Worm (Caenorhabditis elegans) whole organism, midembryonic: ENCODE results near the gene F35C8.8.

Source experiments
- T22C8.4 ChIP-seq: fragments of 200-800 bp; sonication (Bioruptor generic); IDR thresholded peaks from 2 replicates; pipeline ENCODE4 v1.3.6; 2022; ENCODE audit warnings: missing genetic modification characterization, missing compliant biosample characterization
- cog-1 ChIP-seq: sonication (generic microtip); optimal IDR thresholded peaks from 2 replicates; lab custom pipeline; 2016; ENCODE audit warnings: missing genetic modification characterization, missing compliant biosample characterization
- flt-1 ChIP-seq: fragments of 200-800 bp; sonication (Bioruptor generic); IDR thresholded peaks from 2 replicates; pipeline ENCODE4 v1.3.6; 2022; ENCODE audit warnings: missing genetic modification characterization, missing compliant biosample characterization
- klf-2 ChIP-seq: fragments of 200-800 bp; sonication (Bioruptor generic); conservative IDR thresholded peaks from 2 replicates; pipeline ENCODE4 v1.3.6; 2022; ENCODE audit warnings: missing genetic modification reagents, missing genetic modification characterization, missing compliant biosample characterization
- med-1 ChIP-seq: sonication (generic microtip); optimal IDR thresholded peaks from 2 replicates; lab custom pipeline; 2017; ENCODE audit warnings: missing genetic modification characterization, mild to moderate bottlenecking, missing compliant biosample characterization, antibody characterized with exemption, missing genetic modification reagents; ENCODE audit not compliant: insufficient read depth
- ref-1 ChIP-seq: fragments of 200-800 bp; sonication (Bioruptor generic); conservative IDR thresholded peaks from 2 replicates; pipeline ENCODE4 v1.3.6; 2022; ENCODE audit warnings: missing genetic modification reagents, missing genetic modification characterization, missing compliant biosample characterization
- tab-1 ChIP-seq: fragments of 200-800 bp; sonication (Bioruptor generic); IDR thresholded peaks from 2 replicates; pipeline ENCODE4 v1.3.6; 2022; ENCODE audit warnings: missing genetic modification characterization, missing compliant biosample characterization
- ztf-23 ChIP-seq: fragments of 200-800 bp; sonication (Bioruptor generic); IDR thresholded peaks from 2 replicates; pipeline ENCODE4 v1.3.6; 2022; ENCODE audit warnings: missing genetic modification reagents, missing genetic modification characterization, missing compliant biosample characterization
- ztf-29 ChIP-seq: fragments of 200-800 bp; sonication (Bioruptor generic); IDR thresholded peaks from 2 replicates; pipeline ENCODE4 v1.3.6; 2022; ENCODE audit warnings: missing genetic modification reagents, missing genetic modification characterization, missing compliant biosample characterization

F35C8.8 gene

DNA sequence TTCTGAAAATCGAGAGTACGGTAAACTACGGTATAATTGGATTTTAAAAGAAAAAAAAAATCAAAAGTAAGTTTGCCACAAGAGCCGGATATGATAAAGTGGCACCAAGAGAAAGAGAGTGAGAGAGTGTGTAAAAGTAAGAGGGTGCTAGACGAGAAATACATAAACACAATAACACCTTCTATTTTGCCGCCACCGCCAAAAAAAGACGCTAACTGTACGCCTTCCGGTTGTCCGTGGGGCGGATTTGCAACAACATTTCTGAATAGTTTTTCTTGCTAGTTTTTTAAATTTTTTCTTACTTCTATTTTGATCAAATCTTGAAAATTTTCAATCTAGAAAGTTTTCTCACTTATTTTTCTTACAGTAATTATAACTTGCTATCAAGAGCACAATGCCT is at the start of gene F35C8.8:
F35C8.8 (minus strand) TSS at position 2 of the 400 bp plus-strand sequence.
- TF ChIP-seq ztf-23 (GFP tag; lab: Robert Waterston, UW), result no peak

DNA sequence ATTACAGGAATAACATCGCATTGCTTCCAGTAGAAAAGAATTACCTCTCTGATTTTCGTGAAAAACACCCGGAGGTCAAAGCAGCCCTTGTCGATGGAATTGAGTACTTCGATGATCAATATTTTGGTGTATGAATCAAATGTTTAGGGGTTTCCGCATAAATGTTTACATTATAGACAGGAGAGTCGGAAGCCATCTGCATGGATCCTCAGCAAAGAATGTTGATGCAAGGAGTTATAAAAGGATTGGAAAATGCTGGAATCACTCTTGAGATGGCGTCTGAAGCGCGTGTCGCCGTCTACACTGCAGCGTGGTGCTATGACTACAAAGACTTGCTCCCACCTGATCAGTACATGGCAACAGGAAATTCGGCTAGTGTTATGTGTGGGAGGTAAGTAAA is 41.8 kb upstream of the F35C8.8 start, which contains the start of gene C41A3.2:
C41A3.2 (minus strand) TSS at position 101 of the 400 bp plus-strand sequence.
- TF ChIP-seq med-1 (no peak), tab-1 (GFP tag; lab: Robert Waterston, UW) (no peak), ref-1 (no peak), ztf-23 (GFP tag; lab: Robert Waterston, UW) (no peak), klf-2 (GFP tag; lab: Robert Waterston, UW) (no peak), T22C8.4 (no peak), ztf-29 (GFP tag; lab: Robert Waterston, UW) (no peak), cog-1 (tag; lab: Kevin White, UChicago) (no peak), flt-1 (GFP tag; lab: Robert Waterston, UW) (no peak)

ce11 chrX:5413510-5413909 is 41.1 kb upstream of the F35C8.8 start, which contains the start of gene pks-1:
Gene pks-1, plus strand, starts transcription at chrX:5413810.
- TF ChIP-seq tab-1 (GFP tag; lab: Robert Waterston, UW) (no peak), med-1 (no peak), klf-2 (GFP tag; lab: Robert Waterston, UW) (no peak), ref-1 (no peak), ztf-23 (GFP tag; lab: Robert Waterston, UW) (no peak), flt-1 (GFP tag; lab: Robert Waterston, UW) (no peak), ztf-29 (GFP tag; lab: Robert Waterston, UW) (no peak), cog-1 (tag; lab: Kevin White, UChicago) (no peak), T22C8.4 (no peak)

- TF ChIP-seq klf-2 (GFP tag; lab: Robert Waterston, UW), result peak; percentile 67; the same call in 1 of the 2 replicates
- TF ChIP-seq ztf-23 (GFP tag; lab: Robert Waterston, UW), result peak; percentile 63
- no peak; the same call in 1 of the 2 replicates for TF ChIP-seq ref-1
- TF ChIP-seq ztf-29 (GFP tag; lab: Robert Waterston, UW), result peak; percentile 72
- no peak for TF ChIP-seq cog-1 (tag; lab: Kevin White, UChicago)
- peak; percentile 72 for TF ChIP-seq tab-1 (GFP tag; lab: Robert Waterston, UW)
- no peak for TF ChIP-seq flt-1 (GFP tag; lab: Robert Waterston, UW)
- TF ChIP-seq T22C8.4, result peak; percentile 48; the same call in 1 of the 2 replicates
- peak; percentile 22 for TF ChIP-seq med-1
These were observed 34.8 kb upstream of the F35C8.8 start for ce11 chrX:5407271-5407670.

- TF ChIP-seq klf-2 (GFP tag; lab: Robert Waterston, UW) (no peak), med-1 (no peak), T22C8.4 (no peak), ztf-29 (GFP tag; lab: Robert Waterston, UW) (no peak), ztf-23 (GFP tag; lab: Robert Waterston, UW) (no peak)
These were observed 33.9 kb upstream of the F35C8.8 start, which contains the start of gene C03F11.4 for ce11 chrX:5406345-5406744. Gene C03F11.4, minus strand, starts transcription at chrX:5406445.

DNA sequence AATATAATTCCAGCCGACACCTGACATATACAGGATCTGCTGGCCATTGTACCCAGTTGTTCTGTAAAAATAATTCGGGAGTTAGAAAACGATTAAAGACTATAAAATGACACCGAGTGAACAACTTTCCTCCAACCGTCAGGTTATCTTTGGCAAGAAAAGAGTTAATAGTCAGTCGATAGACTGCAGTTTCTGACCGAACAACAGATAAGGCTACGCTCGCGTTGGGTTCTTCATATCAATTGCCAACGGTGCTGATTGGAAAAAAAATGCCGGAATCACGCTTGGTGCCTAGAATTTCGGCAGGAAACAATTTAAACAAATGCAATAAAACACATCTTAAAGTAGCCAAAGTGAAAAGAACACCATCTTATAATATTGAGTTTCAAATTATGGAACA is 28.1 kb upstream of the F35C8.8 start, which contains the start of gene scav-1:
scav-1 (minus strand) TSS at position 61 of the 400 bp plus-strand sequence.
- TF ChIP-seq ref-1, result no peak
- TF ChIP-seq ztf-29 (GFP tag; lab: Robert Waterston, UW), result no peak
- TF ChIP-seq T22C8.4, result no peak
- TF ChIP-seq med-1, result no peak
- no peak for TF ChIP-seq klf-2 (GFP tag; lab: Robert Waterston, UW)
- TF ChIP-seq ztf-23 (GFP tag; lab: Robert Waterston, UW), result no peak
- TF ChIP-seq tab-1 (GFP tag; lab: Robert Waterston, UW), result no peak
- no peak for TF ChIP-seq flt-1 (GFP tag; lab: Robert Waterston, UW)
- TF ChIP-seq cog-1 (tag; lab: Kevin White, UChicago), result no peak

ce11 chrX:5397300-5397699 is 24.9 kb upstream of the F35C8.8 start, which contains the start of gene C03F11.2:
Gene C03F11.2, minus strand, starts transcription at chrX:5397400.
- TF ChIP-seq tab-1 (GFP tag; lab: Robert Waterston, UW) (no peak), T22C8.4 (no peak), med-1 (no peak), ztf-23 (GFP tag; lab: Robert Waterston, UW) (no peak), cog-1 (tag; lab: Kevin White, UChicago) (no peak), ztf-29 (GFP tag; lab: Robert Waterston, UW) (no peak), ref-1 (no peak), klf-2 (GFP tag; lab: Robert Waterston, UW) (no peak), flt-1 (GFP tag; lab: Robert Waterston, UW) (no peak)

ce11 chrX:5387629-5388028 is 15.2 kb upstream of the F35C8.8 start:
- no peak for TF ChIP-seq ztf-23 (GFP tag; lab: Robert Waterston, UW)
- TF ChIP-seq ztf-29 (GFP tag; lab: Robert Waterston, UW), result no peak
- no peak for TF ChIP-seq tab-1 (GFP tag; lab: Robert Waterston, UW)
- TF ChIP-seq ref-1, result no peak
- no peak for TF ChIP-seq klf-2 (GFP tag; lab: Robert Waterston, UW)
- TF ChIP-seq cog-1 (tag; lab: Kevin White, UChicago), result no peak
- TF ChIP-seq T22C8.4, result no peak
- no peak for TF ChIP-seq flt-1 (GFP tag; lab: Robert Waterston, UW)
- no peak for TF ChIP-seq med-1

- TF ChIP-seq ref-1, result no peak
- no peak for TF ChIP-seq ztf-23 (GFP tag; lab: Robert Waterston, UW)
- no peak for TF ChIP-seq flt-1 (GFP tag; lab: Robert Waterston, UW)
- TF ChIP-seq T22C8.4, result no peak
- no peak for TF ChIP-seq klf-2 (GFP tag; lab: Robert Waterston, UW)
- no peak for TF ChIP-seq ztf-29 (GFP tag; lab: Robert Waterston, UW)
- no peak for TF ChIP-seq cog-1 (tag; lab: Kevin White, UChicago)
- no peak for TF ChIP-seq med-1
These were observed 14.1 kb upstream of the F35C8.8 start, which contains the start of gene kcnl-3 for ce11 chrX:5386558-5386957. Gene kcnl-3, plus strand, starts transcription at chrX:5386858.

ce11 chrX:5382778-5383177 is 10.3 kb upstream of the F35C8.8 start:
- no peak for TF ChIP-seq T22C8.4
- TF ChIP-seq tab-1 (GFP tag; lab: Robert Waterston, UW), result no peak
- no peak for TF ChIP-seq med-1
- TF ChIP-seq ref-1, result no peak
- TF ChIP-seq klf-2 (GFP tag; lab: Robert Waterston, UW), result no peak
- no peak for TF ChIP-seq flt-1 (GFP tag; lab: Robert Waterston, UW)
- TF ChIP-seq cog-1 (tag; lab: Kevin White, UChicago), result no peak
- no peak for TF ChIP-seq ztf-23 (GFP tag; lab: Robert Waterston, UW)
- no peak for TF ChIP-seq ztf-29 (GFP tag; lab: Robert Waterston, UW)
